Fruit fly (Drosophila melanogaster) whole organism, embryonic: Measurements from ENCODE around the gene raptor.

ENCODE experiments used
- ATbp ChIP-seq: fragments of 200-800 bp; sonication (Bioruptor generic); optimal IDR thresholded peaks from 2 replicates; lab custom pipeline; 2017; ENCODE audit warnings: missing biosample characterization, mild to moderate bottlenecking, missing genetic modification characterization, missing genetic modification reagents
- Asciz ChIP-seq: fragments of 200-800 bp; sonication (Bioruptor generic); optimal IDR thresholded peaks from 2 replicates; lab custom pipeline; 2017; ENCODE audit warnings: missing biosample characterization, mild to moderate bottlenecking, missing genetic modification characterization, missing genetic modification reagents
- CG1024 ChIP-seq: fragments of 200-800 bp; sonication (Bioruptor generic); IDR thresholded peaks from 2 replicates; pipeline ENCODE4 v1.3.6; 2022; ENCODE audit warnings: missing biosample characterization, missing genetic modification characterization
- CG11560 ChIP-seq: fragments of 200-800 bp; sonication (Bioruptor generic); IDR thresholded peaks from 3 replicates; pipeline ENCODE4 v1.3.6; 2022; ENCODE audit warnings: missing biosample characterization, missing genetic modification characterization
- CG11695 ChIP-seq: fragments of 200-800 bp; sonication (Bioruptor generic); IDR thresholded peaks from 3 replicates; pipeline ENCODE4 v1.3.6; 2022; ENCODE audit warnings: missing biosample characterization, missing genetic modification characterization
- CG13624 ChIP-seq: fragments of 200-800 bp; sonication (Bioruptor generic); optimal IDR thresholded peaks from 2 replicates; lab custom pipeline; 2016; ENCODE audit warnings: missing biosample characterization, missing genetic modification characterization
- CG15269 ChIP-seq: fragments of 200-800 bp; sonication (Bioruptor generic); optimal IDR thresholded peaks from 2 replicates; lab custom pipeline; 2018; ENCODE audit warnings: missing biosample characterization, mild to moderate bottlenecking, missing genetic modification characterization, moderate library complexity
- CG1603 ChIP-seq: fragments of 200-800 bp; sonication (Bioruptor generic); optimal IDR thresholded peaks from 2 replicates; lab custom pipeline; 2019; ENCODE audit warnings: missing biosample characterization, mild to moderate bottlenecking, missing genetic modification characterization, moderate library complexity
- CG1792 ChIP-seq: fragments of 200-800 bp; sonication (Bioruptor generic); optimal IDR thresholded peaks from 2 replicates; lab custom pipeline; 2016; ENCODE audit warnings: missing biosample characterization, missing genetic modification characterization
- CG18476 ChIP-seq: fragments of 200-800 bp; sonication (Bioruptor generic); optimal IDR thresholded peaks from 2 replicates; lab custom pipeline; 2016; ENCODE audit warnings: missing biosample characterization, mild to moderate bottlenecking, missing genetic modification characterization
- CG2116 ChIP-seq: fragments of 200-800 bp; sonication (Bioruptor generic); optimal IDR thresholded peaks from 3 replicates; lab custom pipeline; 2018; ENCODE audit warnings: missing biosample characterization, mild to moderate bottlenecking, missing genetic modification characterization
- CG33557 ChIP-seq: fragments of 200-800 bp; sonication (Bioruptor generic); optimal IDR thresholded peaks from 2 replicates; lab custom pipeline; 2019; ENCODE audit warnings: missing biosample characterization, mild to moderate bottlenecking, missing genetic modification characterization, moderate library complexity
- CG3407 ChIP-seq: fragments of 200-800 bp; sonication (Bioruptor generic); optimal IDR thresholded peaks from 2 replicates; lab custom pipeline; 2018; ENCODE audit warnings: missing biosample characterization, mild to moderate bottlenecking, missing genetic modification characterization
- CG3995 ChIP-seq: fragments of 200-800 bp; sonication (Bioruptor generic); optimal IDR thresholded peaks from 3 replicates; lab custom pipeline; 2016; ENCODE audit warnings: missing biosample characterization, missing genetic modification characterization
- CG7271 ChIP-seq: fragments of 200-800 bp; sonication (Bioruptor generic); optimal IDR thresholded peaks from 2 replicates; lab custom pipeline; 2018; ENCODE audit warnings: missing biosample characterization, mild to moderate bottlenecking, missing genetic modification characterization, moderate library complexity
- CTCF ChIP-seq: fragments of 200-800 bp; sonication (Bioruptor generic); optimal IDR thresholded peaks from 2 replicates; lab custom pipeline; 2017; ENCODE audit warnings: missing biosample characterization, mild to moderate bottlenecking, missing genetic modification characterization, moderate library complexity
- Chrac-16 ChIP-seq: fragments of 200-800 bp; sonication (Bioruptor generic); optimal IDR thresholded peaks from 3 replicates; lab custom pipeline; 2016; ENCODE audit warnings: missing biosample characterization, missing genetic modification characterization
- Dfd ChIP-seq, 2 experiments: fragments of >200 bp; optimal IDR thresholded peaks; 2 replicates each; lab custom pipeline; 2017; ENCODE audit warnings: missing biosample characterization in 2 of 2, missing genetic modification characterization in 2 of 2
- Drgx ChIP-seq: fragments of 200-800 bp; sonication (Bioruptor generic); IDR thresholded peaks from 2 replicates; pipeline ENCODE4 v1.3.6; 2022; ENCODE audit warnings: missing biosample characterization, missing genetic modification characterization
- HLH3B ChIP-seq: fragments of 200-800 bp; sonication (Bioruptor generic); IDR thresholded peaks from 2 replicates; pipeline ENCODE4 v1.3.6; 2022; ENCODE audit warnings: missing biosample characterization, missing genetic modification characterization
- HmgZ ChIP-seq: fragments of 200-800 bp; sonication (Bioruptor generic); optimal IDR thresholded peaks from 2 replicates; lab custom pipeline; 2018; ENCODE audit warnings: missing biosample characterization, mild to moderate bottlenecking, missing genetic modification characterization
- Hr51 ChIP-seq, 2 experiments: fragments of 200-800 bp; sonication (Bioruptor generic); optimal IDR thresholded peaks; 2 replicates in 1 of 2; 3 replicates in 1 of 2; lab custom pipeline; 2016 to 2018; ENCODE audit warnings: missing biosample characterization in 2 of 2, missing genetic modification characterization in 2 of 2, mild to moderate bottlenecking in 1 of 2, moderate library complexity in 1 of 2
- Kr ChIP-seq: fragments of 200-800 bp; sonication (Bioruptor generic); optimal IDR thresholded peaks from 2 replicates; lab custom pipeline; 2017; ENCODE audit warnings: missing biosample characterization, mild to moderate bottlenecking, missing genetic modification characterization
- Med ChIP-seq: fragments of 200-800 bp; sonication (Bioruptor generic); peaks from one replicate; lab custom pipeline; 2016; ENCODE audit warnings: missing biosample characterization, missing genetic modification characterization, mild to moderate bottlenecking, inconsistent platforms, moderate library complexity
- Nf-YA ChIP-seq: fragments of 200-800 bp; sonication (Bioruptor generic); IDR thresholded peaks from 2 replicates; pipeline ENCODE4 v1.3.6; 2022; ENCODE audit warnings: missing biosample characterization, missing genetic modification characterization
- Optix ChIP-seq: fragments of 200-800 bp; sonication (Bioruptor generic); IDR thresholded peaks from 3 replicates; pipeline ENCODE4 v1.3.6; 2022; ENCODE audit warnings: missing biosample characterization, missing genetic modification characterization
- Ssrp ChIP-seq: fragments of 200-800 bp; sonication (Bioruptor generic); optimal IDR thresholded peaks from 2 replicates; lab custom pipeline; 2018; ENCODE audit warnings: missing biosample characterization, mild to moderate bottlenecking, missing genetic modification characterization, moderate library complexity
- ap ChIP-seq: fragments of 200-800 bp; sonication (Bioruptor generic); IDR thresholded peaks from 2 replicates; pipeline ENCODE4 v1.3.6; 2022; ENCODE audit warnings: missing biosample characterization, missing genetic modification characterization
- ash1 ChIP-seq: fragments of 200-800 bp; sonication (Bioruptor generic); optimal IDR thresholded peaks from 2 replicates; lab custom pipeline; 2018; ENCODE audit warnings: missing biosample characterization, mild to moderate bottlenecking, missing genetic modification characterization
- cg ChIP-seq: fragments of 200-800 bp; sonication (Bioruptor generic); optimal IDR thresholded peaks from 3 replicates; lab custom pipeline; 2019; ENCODE audit warnings: missing biosample characterization, mild to moderate bottlenecking, missing genetic modification characterization, moderate library complexity
- danr ChIP-seq: fragments of 200-800 bp; sonication (Bioruptor generic); IDR thresholded peaks from 2 replicates; pipeline ENCODE4 v1.3.6; 2022; ENCODE audit warnings: missing biosample characterization, missing genetic modification characterization
- dpn ChIP-seq, 2 experiments: fragments of 200-800 bp; sonication (Bioruptor generic); optimal IDR thresholded peaks; 3 replicates each; lab custom pipeline; 2016; ENCODE audit warnings: missing biosample characterization in 2 of 2, missing genetic modification characterization in 2 of 2
- en ChIP-seq: fragments of 200-800 bp; sonication (Bioruptor generic); optimal IDR thresholded peaks from 2 replicates; lab custom pipeline; 2016; ENCODE audit warnings: missing biosample characterization, missing genetic modification characterization
- insv ChIP-seq, 2 experiments: fragments of 200-800 bp; sonication (Bioruptor generic); optimal IDR thresholded peaks; 3 replicates each; lab custom pipeline; 2016 to 2018; ENCODE audit warnings: missing biosample characterization in 2 of 2, missing genetic modification characterization in 2 of 2
- lmd ChIP-seq: fragments of 200-800 bp; sonication (Bioruptor generic); IDR thresholded peaks from 2 replicates; pipeline ENCODE4 v1.3.6; 2022; ENCODE audit warnings: missing biosample characterization, missing genetic modification characterization
- nerfin-2 ChIP-seq: fragments of 200-800 bp; sonication (Bioruptor generic); IDR thresholded peaks from 2 replicates; pipeline ENCODE4 v1.3.6; 2022; ENCODE audit warnings: missing biosample characterization, missing genetic modification characterization; ENCODE audit not compliant: partially characterized antibody
- odd ChIP-seq: fragments of 200-800 bp; sonication (Bioruptor generic); optimal IDR thresholded peaks from 2 replicates; lab custom pipeline; 2017; ENCODE audit warnings: missing biosample characterization, mild to moderate bottlenecking, missing genetic modification characterization
- pho ChIP-seq: fragments of 200-800 bp; sonication (Bioruptor generic); optimal IDR thresholded peaks from 2 replicates; lab custom pipeline; 2016; ENCODE audit warnings: missing biosample characterization, missing genetic modification characterization
- pzg ChIP-seq: fragments of 200-800 bp; sonication (Bioruptor generic); optimal IDR thresholded peaks from 3 replicates; lab custom pipeline; 2018; ENCODE audit warnings: missing biosample characterization, mild to moderate bottlenecking, missing genetic modification characterization, moderate library complexity
- run ChIP-seq: fragments of 200-800 bp; sonication (Bioruptor generic); optimal IDR thresholded peaks from 3 replicates; lab custom pipeline; 2018; ENCODE audit warnings: missing biosample characterization, mild to moderate bottlenecking, missing genetic modification characterization
- scrt ChIP-seq: fragments of 200-800 bp; sonication (Bioruptor generic); optimal IDR thresholded peaks from 2 replicates; lab custom pipeline; 2018; ENCODE audit warnings: missing biosample characterization, mild to moderate bottlenecking, missing genetic modification characterization, moderate library complexity
- so ChIP-seq: fragments of 200-800 bp; sonication (Bioruptor generic); IDR thresholded peaks from 3 replicates; pipeline ENCODE4 v1.3.6; 2022; ENCODE audit warnings: missing biosample characterization, missing genetic modification characterization
- sqz ChIP-seq: fragments of 200-800 bp; sonication (Bioruptor generic); optimal IDR thresholded peaks from 3 replicates; lab custom pipeline; 2018; ENCODE audit warnings: missing biosample characterization, mild to moderate bottlenecking, missing genetic modification characterization
- ssp ChIP-seq: fragments of 200-800 bp; sonication (Bioruptor generic); IDR thresholded peaks from 2 replicates; pipeline ENCODE4 v1.3.6; 2022; ENCODE audit warnings: missing biosample characterization, missing genetic modification characterization
- tgo ChIP-seq: fragments of 200-800 bp; sonication (Bioruptor generic); IDR thresholded peaks from 3 replicates; pipeline ENCODE4 v1.3.6; 2022; ENCODE audit warnings: missing biosample characterization, missing genetic modification characterization
- unpg ChIP-seq: fragments of 200-800 bp; sonication (Bioruptor generic); optimal IDR thresholded peaks from 3 replicates; lab custom pipeline; 2018; ENCODE audit warnings: missing biosample characterization, mild to moderate bottlenecking, missing genetic modification characterization, moderate library complexity
- usp ChIP-seq: fragments of >200 bp; optimal IDR thresholded peaks from 2 replicates; lab custom pipeline; 2017; ENCODE audit warnings: missing biosample characterization, missing genetic modification characterization
- wek ChIP-seq: fragments of 200-800 bp; sonication (Bioruptor generic); optimal IDR thresholded peaks from 3 replicates; lab custom pipeline; 2018; ENCODE audit warnings: missing biosample characterization, mild to moderate bottlenecking, missing genetic modification characterization, moderate library complexity
- yki ChIP-seq: fragments of >200 bp; optimal IDR thresholded peaks from 3 replicates; lab custom pipeline; 2018
- z ChIP-seq: fragments of 200-800 bp; sonication (Bioruptor generic); IDR thresholded peaks from 3 replicates; pipeline ENCODE4 v1.3.6; 2022; ENCODE audit warnings: missing biosample characterization, missing genetic modification characterization
- zen2 ChIP-seq: fragments of 200-800 bp; sonication (Bioruptor generic); IDR thresholded peaks from 3 replicates; pipeline ENCODE4 v1.3.6; 2022; ENCODE audit warnings: missing biosample characterization, missing genetic modification characterization; ENCODE audit not compliant: partially characterized antibody

raptor gene

DNA sequence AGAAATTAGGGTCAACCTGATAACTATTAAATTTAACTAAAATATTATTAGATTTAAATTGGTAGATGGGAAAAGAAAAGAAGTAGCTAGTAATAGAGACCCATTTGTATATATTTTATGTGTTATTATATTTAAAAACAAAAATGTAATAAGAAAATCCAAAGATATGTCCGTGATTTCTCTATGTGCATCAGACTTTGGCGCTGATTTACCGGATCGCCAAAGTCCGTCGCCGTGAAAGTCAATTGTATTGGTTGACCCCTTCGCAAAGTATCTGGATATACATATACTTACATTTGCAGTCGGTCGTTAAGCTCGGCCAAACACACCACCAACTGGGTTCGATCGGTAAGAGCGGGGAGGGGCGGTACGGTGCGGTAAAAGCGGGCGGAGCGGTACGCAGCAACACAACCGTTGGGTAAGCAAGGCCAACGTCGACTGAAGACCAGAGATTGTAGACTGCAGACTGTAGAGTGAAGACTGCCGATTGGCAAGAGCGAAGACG is 12.9 kb downstream of the raptor start (continued):
- TF ChIP-seq unpg (GFP tag; lab: Kevin White, UChicago) = peak; percentile 44
- TF ChIP-seq Chrac-16 = no peak
- no peak for TF ChIP-seq tgo (GFP tag; lab: Robert Waterston, UW)
- TF ChIP-seq pho (GFP tag; lab: Kevin White, UChicago) = no peak
- TF ChIP-seq Med (GFP tag; lab: Kevin White, UChicago) = peak; percentile 30
- no peak for TF ChIP-seq CG1603 (tag; lab: Kevin White, UChicago)
- TF ChIP-seq CG1024 (GFP tag; lab: Robert Waterston, UW) = no peak
- peak; percentile 4 for TF ChIP-seq CG3407 (GFP tag; lab: Kevin White, UChicago)
- TF ChIP-seq CG11560 (tag; lab: Robert Waterston, UW) = no peak
- peak in 1 of 2 experiments; percentile 66 for TF ChIP-seq Hr51 (GFP tag; optimal IDR thresholded peaks at IDR 0.05; lab: Kevin White, UChicago)
- TF ChIP-seq Drgx (GFP tag; lab: Robert Waterston, UW) = peak; percentile 67; the same call in 1 of the 2 replicates
- peak in 1 of 2 experiments; percentile 32 for TF ChIP-seq dpn (GFP tag; optimal IDR thresholded peaks at IDR 0.05; lab: Kevin White, UChicago)
- TF ChIP-seq Dfd (GFP tag; optimal IDR thresholded peaks at IDR 0.05; lab: Kevin White, UChicago) = no peak
- no peak for TF ChIP-seq ssp (GFP tag; lab: Robert Waterston, UW)
- no peak for TF ChIP-seq en (GFP tag; lab: Kevin White, UChicago)
- no peak for TF ChIP-seq CG33557 (GFP tag; lab: Kevin White, UChicago)
- no peak for TF ChIP-seq CG2116 (GFP tag; lab: Kevin White, UChicago)
- TF ChIP-seq Optix (GFP tag; lab: Robert Waterston, UW) = no peak
- TF ChIP-seq ash1 (GFP tag; lab: Kevin White, UChicago) = no peak
- TF ChIP-seq odd = no peak
- TF ChIP-seq wek (GFP tag; lab: Kevin White, UChicago) = no peak
- TF ChIP-seq Kr (GFP tag; lab: Kevin White, UChicago) = no peak
- TF ChIP-seq Ssrp (tag; lab: Kevin White, UChicago) = peak; percentile 39
- no peak for TF ChIP-seq HmgZ (tag; lab: Kevin White, UChicago)
- TF ChIP-seq zen2 = no peak
- TF ChIP-seq CG13624 = no peak
- TF ChIP-seq lmd = no peak; the same call in 1 of the 2 replicates
- TF ChIP-seq CG15269 (tag; lab: Kevin White, UChicago) = peak; percentile 18
- TF ChIP-seq ATbp (GFP tag; lab: Kevin White, UChicago) = peak; percentile 37
- no peak for TF ChIP-seq pzg (GFP tag; lab: Kevin White, UChicago)
- peak; percentile 0 for TF ChIP-seq sqz
- TF ChIP-seq Asciz = peak; percentile 25
- TF ChIP-seq ap (GFP tag; lab: Robert Waterston, UW) = peak; percentile 35; the same call in 1 of the 2 replicates
- TF ChIP-seq run (tag; lab: Kevin White, UChicago) = no peak
- no peak for TF ChIP-seq insv (GFP tag; optimal IDR thresholded peaks at IDR 0.05; lab: Kevin White, UChicago)
- TF ChIP-seq HLH3B (GFP tag; lab: Robert Waterston, UW) = peak; percentile 15; the same call in 1 of the 2 replicates
- no peak for TF ChIP-seq danr (GFP tag; lab: Robert Waterston, UW)
- no peak for TF ChIP-seq CG3995
- TF ChIP-seq yki (lab: Kevin White, UChicago) = no peak
- TF ChIP-seq z (GFP tag; lab: Robert Waterston, UW) = no peak
- no peak for TF ChIP-seq CG1792
- no peak for TF ChIP-seq CG7271
- no peak for TF ChIP-seq so (GFP tag; lab: Robert Waterston, UW)
- no peak for TF ChIP-seq nerfin-2 (GFP tag; lab: Robert Waterston, UW)
- no peak for TF ChIP-seq cg (GFP tag; lab: Kevin White, UChicago)
- no peak for TF ChIP-seq scrt (GFP tag; lab: Kevin White, UChicago)
- TF ChIP-seq usp (GFP tag; lab: Kevin White, UChicago) = no peak
- no peak for TF ChIP-seq CG18476 (GFP tag; lab: Kevin White, UChicago)
- 0 out of 3 replicates have a peak, but pooled peaks have one; percentile 25 for TF ChIP-seq CG11695
- no peak for TF ChIP-seq CTCF
- TF ChIP-seq Nf-YA (GFP tag; lab: Robert Waterston, UW) = no peak
